Worm (Caenorhabditis elegans): ENCODE results near the gene paml-1.

DNA sequence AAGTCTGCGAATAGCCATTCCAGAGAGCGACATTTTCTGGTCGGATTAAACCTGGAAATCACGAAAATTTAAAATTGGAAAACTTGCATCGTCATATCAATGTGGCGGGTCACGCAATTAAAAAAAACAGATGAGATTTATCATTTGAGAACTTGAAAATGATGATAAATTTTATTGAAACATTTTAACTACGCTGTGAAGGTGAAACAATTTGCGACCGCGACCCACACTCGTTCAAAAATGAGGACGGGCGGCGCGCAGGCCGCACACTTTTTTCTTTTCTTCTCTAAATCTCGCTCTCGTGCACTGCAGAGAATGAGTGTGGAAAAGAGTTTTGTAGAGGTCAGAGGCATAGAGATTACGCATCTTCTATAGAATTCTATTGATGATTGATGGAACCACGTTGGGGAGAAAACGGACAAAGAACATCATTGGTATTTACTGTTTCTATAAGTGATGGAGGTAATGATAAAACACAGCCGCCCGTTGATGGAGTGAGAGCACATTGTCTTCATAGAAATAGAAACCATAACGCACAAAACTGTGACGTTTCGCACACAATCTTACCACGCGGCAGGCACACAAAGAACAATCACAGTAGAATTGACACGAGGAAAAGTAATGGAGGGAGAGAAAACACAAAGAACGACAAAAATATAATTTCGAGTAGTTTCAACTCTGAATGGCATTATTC lies 17.1 kb downstream of the paml-1 start, which contains the start of gene cts-1:
- TF ChIP-seq aly-2 (tag; optimal IDR thresholded peaks at IDR 0.05) (no peak), ceh-82 (tag; optimal IDR thresholded peaks at IDR 0.05) (no peak), skn-1 (tag; optimal IDR thresholded peaks at IDR 0.05) (no peak), nhr-77 (tag; optimal IDR thresholded peaks at IDR 0.05) (no peak), ztf-11 (tag; optimal IDR thresholded peaks at IDR 0.05) (no peak), nhr-237 (tag; optimal IDR thresholded peaks at IDR 0.05) (no peak), lin-11 (tag; optimal IDR thresholded peaks at IDR 0.05) (peak; percentile 26), ceh-16 (tag; optimal IDR thresholded peaks at IDR 0.05) (no peak)

All from whole organism, L2 larva.